Fruit fly (Drosophila melanogaster): ENCODE results near the gene Cralbp.

dm6 chr3L:5786604-5787003 is at the start of gene Cralbp:
- TF ChIP-seq CG8478 (optimal IDR thresholded peaks at IDR 0.05) (no peak), usp (GFP tag; optimal IDR thresholded peaks at IDR 0.05) (no peak), pan (optimal IDR thresholded peaks at IDR 0.05) (no peak), psq (optimal IDR thresholded peaks at IDR 0.05) (no peak)
